Fruit fly (Drosophila melanogaster) whole organism, prepupa: Measurements from ENCODE around the gene aln.

Source experiments
- acj6 ChIP-seq: fragments of 200-800 bp; sonication (Bioruptor generic); optimal IDR thresholded peaks from 3 replicates; lab custom pipeline; 2016; ENCODE audit warnings: missing biosample characterization, missing genetic modification characterization
- ss ChIP-seq, 2 experiments: fragments of 200-800 bp; sonication (Bioruptor generic); optimal IDR thresholded peaks; 2 replicates in 1 of 2; 3 replicates in 1 of 2; lab custom pipeline; 2017 to 2018; ENCODE audit warnings: mild to moderate bottlenecking in 2 of 2, missing biosample characterization in 2 of 2, missing genetic modification characterization in 2 of 2, moderate library complexity in 1 of 2

- TF ChIP-seq ss (GFP tag; optimal IDR thresholded peaks at IDR 0.05; lab: Kevin White, UChicago) (no peak), acj6 (no peak)
Observed at dm6 chr3L:1010969-1011368, 17.2 kb downstream of the aln start.
